Fruit fly (Drosophila melanogaster) whole organism, prepupa: Measurements from ENCODE around the gene Cul2.

Source experiments
- CG11294 ChIP-seq: fragments of 200-800 bp; sonication (Bioruptor generic); IDR thresholded peaks from 2 replicates; pipeline ENCODE4 v1.3.6; 2022; ENCODE audit warnings: missing biosample characterization, missing genetic modification characterization
- Lpt ChIP-seq: fragments of 200-800 bp; sonication (Bioruptor generic); optimal IDR thresholded peaks from 3 replicates; lab custom pipeline; 2016; ENCODE audit warnings: missing biosample characterization, missing genetic modification characterization

DNA sequence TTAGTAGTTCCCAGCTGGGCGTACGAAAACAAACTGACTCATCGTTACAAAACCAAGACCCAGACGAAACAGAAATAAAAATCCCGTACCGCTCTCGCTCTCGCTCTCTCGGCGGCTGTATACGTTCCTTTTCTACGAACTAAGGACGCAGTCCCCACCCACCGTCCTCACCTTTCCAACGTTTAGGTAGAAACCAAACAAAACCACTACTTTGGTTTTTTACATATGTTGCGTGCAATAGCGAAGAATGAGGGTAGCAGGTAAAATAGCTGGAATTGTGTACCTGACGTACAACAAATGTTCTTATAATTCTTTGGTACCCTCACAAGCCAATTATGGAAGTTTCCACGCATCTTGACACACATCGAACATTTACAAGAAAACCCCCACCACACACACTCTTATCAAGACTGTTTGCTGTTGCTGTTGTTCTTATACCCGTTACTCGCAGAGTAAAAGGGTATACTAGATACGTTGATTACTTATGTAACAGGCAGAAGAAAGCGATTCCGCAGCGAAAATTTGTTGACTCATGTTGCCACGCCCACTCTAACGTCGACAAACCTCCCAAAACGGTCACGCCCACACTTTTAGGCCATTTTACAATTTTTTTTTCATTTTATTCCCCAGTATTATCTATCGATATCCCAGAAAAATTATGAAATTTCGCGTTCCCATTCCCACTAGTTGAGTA, 39.6 kb upstream of the Cul2 start:
- no peak for TF ChIP-seq CG11294 (GFP tag; lab: Robert Waterston, UW)
- TF ChIP-seq Lpt (GFP tag; lab: Kevin White, UChicago), result no peak
